Worm (Caenorhabditis elegans) whole organism, late embryonic: ENCODE data around the gene srxa-2.

Experiments
- C08G9.2 ChIP-seq: sonication (generic microtip); optimal IDR thresholded peaks from 2 replicates; lab custom pipeline; 2016; ENCODE audit warnings: mild to moderate bottlenecking, missing genetic modification characterization, moderate library complexity, missing compliant biosample characterization
- C38D4.7 ChIP-seq: fragments of 200-800 bp; sonication (Bioruptor generic); optimal IDR thresholded peaks from 2 replicates; lab custom pipeline; 2018; ENCODE audit warnings: mild to moderate bottlenecking, missing genetic modification characterization, moderate library complexity, missing compliant biosample characterization
- F13H6.1 ChIP-seq: sonication (generic microtip); optimal IDR thresholded peaks from 2 replicates; lab custom pipeline; 2016; ENCODE audit warnings: missing genetic modification characterization, missing compliant biosample characterization
- K02D7.2 ChIP-seq: sonication (generic microtip); optimal IDR thresholded peaks from 2 replicates; lab custom pipeline; 2017; ENCODE audit warnings: mild to moderate bottlenecking, missing genetic modification characterization, missing compliant biosample characterization
- K09A11.1 ChIP-seq: sonication (generic microtip); optimal IDR thresholded peaks from 2 replicates; lab custom pipeline; 2017; ENCODE audit warnings: antibody characterized with exemption, mild to moderate bottlenecking, missing genetic modification characterization, missing compliant biosample characterization; ENCODE audit not compliant: insufficient read depth
- T23F11.4 ChIP-seq: fragments of 200-800 bp; sonication (Bioruptor generic); optimal IDR thresholded peaks from 2 replicates; lab custom pipeline; 2018; ENCODE audit warnings: mild to moderate bottlenecking, missing genetic modification characterization, missing compliant biosample characterization
- Y22D7AL.16 ChIP-seq: sonication (generic microtip); optimal IDR thresholded peaks from 2 replicates; lab custom pipeline; 2016; ENCODE audit warnings: missing genetic modification characterization, missing compliant biosample characterization
- ahr-1 ChIP-seq: sonication (generic microtip); optimal IDR thresholded peaks from 2 replicates; lab custom pipeline; 2016; ENCODE audit warnings: missing genetic modification characterization, missing compliant biosample characterization
- ceh-14 ChIP-seq: sonication (generic microtip); optimal IDR thresholded peaks from 2 replicates; lab custom pipeline; 2016; ENCODE audit warnings: missing genotype, missing genetic modification characterization, missing compliant biosample characterization
- ceh-18 ChIP-seq: sonication (generic microtip); optimal IDR thresholded peaks from 2 replicates; lab custom pipeline; 2016; ENCODE audit warnings: missing genetic modification characterization, missing compliant biosample characterization
- ceh-24 ChIP-seq: sonication (generic microtip); optimal IDR thresholded peaks from 2 replicates; lab custom pipeline; 2016; ENCODE audit warnings: mild to moderate bottlenecking, missing genetic modification characterization, missing compliant biosample characterization
- ceh-30 ChIP-seq: fragments of 150-350 bp; optimal IDR thresholded peaks from 2 replicates; lab custom pipeline; 2014; ENCODE audit warnings: missing biosample characterization, missing genetic modification characterization
- ceh-31 ChIP-seq: sonication (generic microtip); optimal IDR thresholded peaks from 2 replicates; lab custom pipeline; 2016; ENCODE audit warnings: missing genetic modification characterization, missing compliant biosample characterization
- ceh-45 ChIP-seq: fragments of 200-800 bp; sonication (Bioruptor generic); IDR thresholded peaks from 2 replicates; pipeline ENCODE4 v1.3.6; 2022; ENCODE audit warnings: missing genetic modification reagents, missing genetic modification characterization, missing compliant biosample characterization
- ceh-48 ChIP-seq: sonication (generic microtip); optimal IDR thresholded peaks from 2 replicates; lab custom pipeline; 2016; ENCODE audit warnings: missing genetic modification characterization, inconsistent platforms, missing compliant biosample characterization
- ceh-6 ChIP-seq: fragments of 200-800 bp; sonication (Bioruptor generic); optimal IDR thresholded peaks from 2 replicates; lab custom pipeline; 2018; ENCODE audit warnings: mild to moderate bottlenecking, missing genetic modification characterization, missing compliant biosample characterization
- ceh-9 ChIP-seq: sonication (generic microtip); optimal IDR thresholded peaks from 2 replicates; lab custom pipeline; 2016; ENCODE audit warnings: mild to moderate bottlenecking, missing genetic modification characterization, inconsistent platforms, missing compliant biosample characterization
- che-1 ChIP-seq: sonication (generic microtip); optimal IDR thresholded peaks from 2 replicates; lab custom pipeline; 2016; ENCODE audit warnings: mild to moderate bottlenecking, missing genetic modification characterization, missing compliant biosample characterization
- dmd-4 ChIP-seq: sonication (generic microtip); optimal IDR thresholded peaks from 2 replicates; lab custom pipeline; 2016; ENCODE audit warnings: borderline replicate concordance, missing genetic modification characterization, missing compliant biosample characterization
- dve-1 ChIP-seq: sonication (generic microtip); optimal IDR thresholded peaks from 2 replicates; lab custom pipeline; 2017; ENCODE audit warnings: antibody characterized with exemption, mild to moderate bottlenecking, missing genetic modification characterization, missing compliant biosample characterization
- elt-2 ChIP-seq: sonication (generic microtip); optimal IDR thresholded peaks from 2 replicates; lab custom pipeline; 2016; ENCODE audit warnings: missing genetic modification reagents, missing genetic modification characterization, missing compliant biosample characterization
- elt-4 ChIP-seq: sonication (generic microtip); optimal IDR thresholded peaks from 2 replicates; lab custom pipeline; 2016; ENCODE audit warnings: missing genetic modification characterization, missing compliant biosample characterization
- eyg-1 ChIP-seq: sonication (generic microtip); optimal IDR thresholded peaks from 2 replicates; lab custom pipeline; 2016; ENCODE audit warnings: missing genotype, missing genetic modification characterization, missing compliant biosample characterization
- fax-1 ChIP-seq: sonication (generic microtip); optimal IDR thresholded peaks from 2 replicates; lab custom pipeline; 2016; ENCODE audit warnings: missing genotype, missing genetic modification characterization, missing compliant biosample characterization
- fkh-10 ChIP-seq: fragments of 150-350 bp; optimal IDR thresholded peaks from 2 replicates; lab custom pipeline; 2014; ENCODE audit warnings: missing biosample characterization, missing genetic modification reagents, missing genetic modification characterization
- fkh-6 ChIP-seq: sonication (generic microtip); optimal IDR thresholded peaks from 2 replicates; lab custom pipeline; 2016; ENCODE audit warnings: missing genetic modification characterization, missing compliant biosample characterization
- gmeb-2 ChIP-seq: sonication (generic microtip); optimal IDR thresholded peaks from 2 replicates; lab custom pipeline; 2016; ENCODE audit warnings: missing genetic modification characterization, inconsistent platforms, missing compliant biosample characterization
- hlh-15 ChIP-seq: sonication (generic microtip); optimal IDR thresholded peaks from 2 replicates; lab custom pipeline; 2016; ENCODE audit warnings: missing genetic modification characterization, missing compliant biosample characterization
- hlh-30 ChIP-seq: sonication (generic microtip); optimal IDR thresholded peaks from 2 replicates; lab custom pipeline; 2017; ENCODE audit warnings: antibody characterized with exemption, missing genetic modification characterization, missing compliant biosample characterization; ENCODE audit not compliant: insufficient read depth
- hlh-6 ChIP-seq: sonication (generic microtip); optimal IDR thresholded peaks from 2 replicates; lab custom pipeline; 2016; ENCODE audit warnings: missing genotype, missing genetic modification characterization, missing compliant biosample characterization
- hlh-8 ChIP-seq: sonication (generic microtip); optimal IDR thresholded peaks from 2 replicates; lab custom pipeline; 2016; ENCODE audit warnings: missing genotype, missing genetic modification characterization, missing compliant biosample characterization
- lim-6 ChIP-seq: sonication (generic microtip); optimal IDR thresholded peaks from 2 replicates; lab custom pipeline; 2016; ENCODE audit warnings: missing genetic modification characterization, missing compliant biosample characterization
- madf-2 ChIP-seq: sonication (generic microtip); optimal IDR thresholded peaks from 2 replicates; lab custom pipeline; 2017; ENCODE audit warnings: missing genetic modification characterization, missing compliant biosample characterization
- mec-3 ChIP-seq: sonication (generic microtip); optimal IDR thresholded peaks from 2 replicates; lab custom pipeline; 2016; ENCODE audit warnings: borderline replicate concordance, missing genetic modification characterization, missing compliant biosample characterization
- nhr-11 ChIP-seq: fragments of 150-350 bp; optimal IDR thresholded peaks from 2 replicates; lab custom pipeline; 2014; ENCODE audit warnings: missing biosample characterization, missing genetic modification characterization
- nhr-232 ChIP-seq: sonication (generic microtip); optimal IDR thresholded peaks from 2 replicates; lab custom pipeline; 2016; ENCODE audit warnings: missing genetic modification characterization, missing compliant biosample characterization
- npax-4 ChIP-seq: sonication (generic microtip); optimal IDR thresholded peaks from 2 replicates; lab custom pipeline; 2016; ENCODE audit warnings: missing genetic modification characterization, missing compliant biosample characterization
- pax-1 ChIP-seq: fragments of 150-350 bp; optimal IDR thresholded peaks from 2 replicates; lab custom pipeline; 2014; ENCODE audit warnings: missing biosample characterization, missing genetic modification characterization
- pha-2 ChIP-seq: sonication (generic microtip); optimal IDR thresholded peaks from 2 replicates; lab custom pipeline; 2017; ENCODE audit warnings: mild to moderate bottlenecking, missing genetic modification characterization, missing compliant biosample characterization
- pqm-1 ChIP-seq: sonication (generic microtip); optimal IDR thresholded peaks from 2 replicates; lab custom pipeline; 2016; ENCODE audit warnings: missing genetic modification characterization, missing compliant biosample characterization
- sdc-2 ChIP-seq: sonication (generic microtip); optimal IDR thresholded peaks from 2 replicates; lab custom pipeline; 2016; ENCODE audit warnings: missing genotype, missing genetic modification characterization, missing compliant biosample characterization
- sox-2 ChIP-seq: fragments of 200-800 bp; sonication (Bioruptor generic); IDR thresholded peaks from 2 replicates; pipeline ENCODE4 v1.3.6; 2022; ENCODE audit warnings: missing genetic modification reagents, missing genetic modification characterization, missing compliant biosample characterization
- sox-4 ChIP-seq: sonication (generic microtip); optimal IDR thresholded peaks from 2 replicates; lab custom pipeline; 2017; ENCODE audit warnings: mild to moderate bottlenecking, missing genetic modification characterization, inconsistent platforms, missing compliant biosample characterization
- tbx-2 ChIP-seq: sonication (generic microtip); optimal IDR thresholded peaks from 2 replicates; lab custom pipeline; 2016; ENCODE audit warnings: missing genetic modification characterization, missing compliant biosample characterization
- tbx-7 ChIP-seq: sonication (generic microtip); optimal IDR thresholded peaks from 2 replicates; lab custom pipeline; 2016; ENCODE audit warnings: missing genotype, missing genetic modification characterization, missing compliant biosample characterization
- ttx-3 ChIP-seq: sonication (generic microtip); optimal IDR thresholded peaks from 2 replicates; lab custom pipeline; 2016; ENCODE audit warnings: missing genetic modification reagents, missing genetic modification characterization, missing compliant biosample characterization
- unc-3 ChIP-seq, 2 experiments: fragments of 200-800 bp in 1 of 2; sonication (Bioruptor generic) in 1 of 2; sonication (generic microtip) in 1 of 2; conservative IDR thresholded peaks in 1 of 2; optimal IDR thresholded peaks in 1 of 2; 2 replicates each; pipeline versions ENCODE4 v1.3.6 to Lab custom; 2016 to 2022; ENCODE audit warnings: missing compliant biosample characterization in 2 of 2, missing genetic modification characterization in 2 of 2, missing genetic modification reagents in 1 of 2
- unc-42 ChIP-seq: sonication (generic microtip); optimal IDR thresholded peaks from 2 replicates; lab custom pipeline; 2016; ENCODE audit warnings: missing genotype, missing genetic modification characterization, missing compliant biosample characterization

Gene srxa-2

DNA sequence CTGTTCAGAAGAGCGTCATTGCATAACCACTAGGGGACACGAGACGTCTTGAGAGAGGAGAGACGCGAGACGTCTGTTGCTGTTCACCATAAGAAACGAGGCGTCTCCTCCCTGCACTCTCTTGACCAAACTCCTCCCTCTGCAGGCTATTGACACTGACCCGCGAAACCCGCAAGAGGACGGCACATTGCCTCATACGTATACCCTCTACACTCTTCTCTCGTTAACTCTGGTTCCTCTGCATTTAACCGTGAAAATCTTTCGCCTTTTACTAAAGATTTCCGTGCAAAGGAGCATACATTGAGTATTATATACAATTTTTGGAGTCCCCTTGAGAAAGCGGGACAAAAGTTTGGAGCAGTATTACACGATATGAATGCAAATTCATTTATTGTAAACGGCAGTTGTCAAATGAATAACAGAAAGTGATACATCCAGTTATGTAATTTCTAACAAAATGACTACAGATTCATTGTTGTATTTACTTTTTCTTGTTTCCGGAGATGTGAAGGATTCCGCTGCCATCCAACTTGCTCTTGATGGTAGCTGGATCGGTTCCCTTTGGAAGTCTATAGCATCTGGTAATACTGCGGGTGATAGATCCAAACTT, 21.3 kb downstream of the srxa-2 start (continued):
- TF ChIP-seq ceh-18 = peak; percentile 77
- TF ChIP-seq ceh-24 (tag; lab: Kevin White, UChicago) = no peak
- peak; percentile 6 for TF ChIP-seq tbx-7 (tag; lab: Kevin White, UChicago)
- TF ChIP-seq sox-4 (tag; lab: Kevin White, UChicago) = no peak
- TF ChIP-seq pax-1 (tag; lab: Kevin White, UChicago) = peak; percentile 59
- peak; percentile 21 for TF ChIP-seq ttx-3 (tag; lab: Kevin White, UChicago)
- TF ChIP-seq che-1 (tag; lab: Kevin White, UChicago) = peak; percentile 33
- no peak for TF ChIP-seq dmd-4 (tag; lab: Kevin White, UChicago)
- TF ChIP-seq F13H6.1 (tag; lab: Kevin White, UChicago) = peak; percentile 42
- no peak for TF ChIP-seq ceh-45 (GFP tag; lab: Robert Waterston, UW)
- peak; percentile 7 for TF ChIP-seq madf-2 (tag; lab: Kevin White, UChicago)
- no peak for TF ChIP-seq ahr-1 (tag; lab: Kevin White, UChicago)
- peak; percentile 77 for TF ChIP-seq elt-2
- no peak for TF ChIP-seq mec-3
- no peak for TF ChIP-seq lim-6 (tag; lab: Kevin White, UChicago)
- no peak for TF ChIP-seq ceh-9
- TF ChIP-seq hlh-30 (tag; lab: Kevin White, UChicago) = peak; percentile 80
- no peak for TF ChIP-seq fax-1 (tag; lab: Kevin White, UChicago)
- peak; percentile 33; the same call in 1 of the 2 replicates for TF ChIP-seq sox-2 (GFP tag; lab: Robert Waterston, UW)
- TF ChIP-seq tbx-2 (tag; lab: Kevin White, UChicago) = peak; percentile 87
- TF ChIP-seq eyg-1 (tag; lab: Kevin White, UChicago) = no peak
- peak; percentile 61 for TF ChIP-seq ceh-30
- TF ChIP-seq ceh-31 (tag; lab: Kevin White, UChicago) = peak; percentile 86
- no peak for TF ChIP-seq pqm-1 (tag; lab: Kevin White, UChicago)
- TF ChIP-seq C08G9.2 (tag; lab: Kevin White, UChicago) = peak; percentile 6
- peak; percentile 37 for TF ChIP-seq sdc-2 (tag; lab: Kevin White, UChicago)
- TF ChIP-seq elt-4 = no peak
- TF ChIP-seq hlh-6 (tag; lab: Kevin White, UChicago) = no peak
- no peak for TF ChIP-seq K02D7.2
- no peak for TF ChIP-seq nhr-11 (tag; lab: Kevin White, UChicago)
- TF ChIP-seq fkh-6 (tag; lab: Kevin White, UChicago) = peak; percentile 23
- peak; percentile 50 for TF ChIP-seq ceh-14
- no peak for TF ChIP-seq C38D4.7 (GFP tag; lab: Kevin White, UChicago)
- TF ChIP-seq unc-3 (GFP tag; conservative IDR thresholded peaks at IDR 0.05; lab: Robert Waterston, UW) = no peak
- TF ChIP-seq unc-3 (tag; optimal IDR thresholded peaks at IDR 0.05; lab: Kevin White, UChicago) = no peak
- TF ChIP-seq dve-1 = peak; percentile 52
- TF ChIP-seq ceh-6 (GFP tag; lab: Kevin White, UChicago) = no peak
- no peak for TF ChIP-seq Y22D7AL.16
- TF ChIP-seq ceh-48 (tag; lab: Kevin White, UChicago) = peak; percentile 7
- no peak for TF ChIP-seq hlh-15
- TF ChIP-seq T23F11.4 (GFP tag; lab: Kevin White, UChicago) = no peak
- TF ChIP-seq pha-2 (tag; lab: Kevin White, UChicago) = peak; percentile 7
- TF ChIP-seq fkh-10 (GFP tag; lab: Kevin White, UChicago) = no peak
- TF ChIP-seq gmeb-2 (tag; lab: Kevin White, UChicago) = no peak
- TF ChIP-seq K09A11.1 = no peak
- peak; percentile 79 for TF ChIP-seq unc-42
- no peak for TF ChIP-seq nhr-232 (tag; lab: Kevin White, UChicago)
- peak; percentile 26 for TF ChIP-seq hlh-8
- TF ChIP-seq npax-4 (tag; lab: Kevin White, UChicago) = no peak
- TF ChIP-seq, all 69 proteins: peak for 35
